Worm (Caenorhabditis elegans) whole organism, mixed stage, embryonic: Measurements from ENCODE around the gene fbxb-1.

Experiments
- M03D4.4 ChIP-seq: sonication (generic microtip); optimal IDR thresholded peaks from 2 replicates; lab custom pipeline; 2017; ENCODE audit warnings: mild to moderate bottlenecking, missing genetic modification characterization, missing compliant biosample characterization
- bed-3 ChIP-seq: fragments of 200-800 bp; sonication (Bioruptor generic); optimal IDR thresholded peaks from 3 replicates; lab custom pipeline; 2018; ENCODE audit warnings: mild to moderate bottlenecking, missing genetic modification characterization, moderate library complexity, missing compliant biosample characterization
- blmp-1 ChIP-seq: fragments of 150-350 bp; optimal IDR thresholded peaks from 2 replicates; lab custom pipeline; 2014; ENCODE audit warnings: missing biosample characterization, missing genetic modification characterization
- ceh-39 ChIP-seq: fragments of 150-350 bp; optimal IDR thresholded peaks from 2 replicates; lab custom pipeline; 2014; ENCODE audit warnings: missing biosample characterization, missing genetic modification characterization
- ceh-83 ChIP-seq: fragments of 200-800 bp; sonication (Bioruptor generic); optimal IDR thresholded peaks from 2 replicates; lab custom pipeline; 2018; ENCODE audit warnings: mild to moderate bottlenecking, missing genetic modification characterization, missing compliant biosample characterization
- ces-1 ChIP-seq: fragments of 150-350 bp; optimal IDR thresholded peaks from 2 replicates; lab custom pipeline; 2014; ENCODE audit warnings: missing biosample characterization, missing genetic modification reagents, missing genetic modification characterization
- elt-1 ChIP-seq: sonication (generic microtip); optimal IDR thresholded peaks from 2 replicates; lab custom pipeline; 2017; ENCODE audit warnings: missing genetic modification characterization, mild to moderate bottlenecking, missing compliant biosample characterization, antibody characterized with exemption, moderate library complexity, borderline replicate concordance; ENCODE audit not compliant: insufficient read depth
- elt-3 ChIP-seq: fragments of 150-350 bp; optimal IDR thresholded peaks from 2 replicates; lab custom pipeline; 2014; ENCODE audit warnings: missing biosample characterization, missing genetic modification characterization
- flh-1 ChIP-seq: fragments of 200-800 bp; sonication (Bioruptor generic); optimal IDR thresholded peaks from 2 replicates; lab custom pipeline; 2018; ENCODE audit warnings: mild to moderate bottlenecking, missing genetic modification characterization, moderate library complexity, missing compliant biosample characterization
- ham-2 ChIP-seq: fragments of 200-800 bp; sonication (Bioruptor generic); optimal IDR thresholded peaks from 2 replicates; lab custom pipeline; 2018; ENCODE audit warnings: mild to moderate bottlenecking, missing genetic modification characterization, missing compliant biosample characterization
- hlh-1 ChIP-seq: fragments of 150-350 bp; optimal IDR thresholded peaks from 2 replicates; lab custom pipeline; 2014; ENCODE audit warnings: missing biosample characterization, missing genetic modification reagents, missing genetic modification characterization
- lin-13 ChIP-seq: fragments of 150-350 bp; optimal IDR thresholded peaks from 2 replicates; lab custom pipeline; 2014; ENCODE audit warnings: missing biosample characterization, missing genetic modification characterization
- lin-32 ChIP-seq: fragments of 200-800 bp; sonication (Bioruptor generic); optimal IDR thresholded peaks from 2 replicates; lab custom pipeline; 2018; ENCODE audit warnings: mild to moderate bottlenecking, missing genetic modification characterization, missing compliant biosample characterization
- lsy-2 ChIP-seq: fragments of 150-350 bp; optimal IDR thresholded peaks from 2 replicates; lab custom pipeline; 2014; ENCODE audit warnings: missing biosample characterization, missing genetic modification characterization
- mab-5 ChIP-seq: fragments of 150-350 bp; optimal IDR thresholded peaks from 2 replicates; lab custom pipeline; 2014; ENCODE audit warnings: missing biosample characterization, missing genetic modification characterization
- mep-1 ChIP-seq: fragments of 150-350 bp; optimal IDR thresholded peaks from 2 replicates; lab custom pipeline; 2017; ENCODE audit warnings: missing biosample characterization, missing genetic modification reagents, missing genetic modification characterization, inconsistent platforms
- mls-2 ChIP-seq: sonication (generic microtip); optimal IDR thresholded peaks from 2 replicates; lab custom pipeline; 2016; ENCODE audit warnings: mild to moderate bottlenecking, missing genetic modification characterization, moderate library complexity, missing compliant biosample characterization
- nhr-12 ChIP-seq: fragments of 150-350 bp; optimal IDR thresholded peaks from 2 replicates; lab custom pipeline; 2014; ENCODE audit warnings: missing biosample characterization, missing genetic modification characterization
- nhr-2 ChIP-seq: fragments of 150-350 bp; optimal IDR thresholded peaks from 2 replicates; lab custom pipeline; 2014; ENCODE audit warnings: missing biosample characterization, missing genetic modification characterization
- nhr-237 ChIP-seq: fragments of 150-350 bp; optimal IDR thresholded peaks from 2 replicates; lab custom pipeline; 2014; ENCODE audit warnings: missing biosample characterization, missing genetic modification characterization
- nhr-28 ChIP-seq: fragments of 150-350 bp; optimal IDR thresholded peaks from 2 replicates; lab custom pipeline; 2014; ENCODE audit warnings: missing biosample characterization, missing genetic modification characterization
- nhr-76 ChIP-seq: sonication (generic microtip); optimal IDR thresholded peaks from 2 replicates; lab custom pipeline; 2017; ENCODE audit warnings: missing biosample characterization, missing genetic modification characterization
- pha-4 ChIP-seq: fragments of 150-350 bp; optimal IDR thresholded peaks from 2 replicates; lab custom pipeline; 2018; ENCODE audit warnings: missing biosample characterization, missing genetic modification reagents, missing genetic modification characterization
- sem-2 ChIP-seq: fragments of 200-800 bp; sonication (Bioruptor generic); optimal IDR thresholded peaks from 2 replicates; lab custom pipeline; 2018; ENCODE audit warnings: mild to moderate bottlenecking, missing genetic modification characterization, missing compliant biosample characterization
- snpc-4 ChIP-seq: fragments of 150-350 bp; optimal IDR thresholded peaks from 2 replicates; lab custom pipeline; 2014; ENCODE audit warnings: missing biosample characterization, missing genetic modification characterization
- sptf-1 ChIP-seq: sonication (generic microtip); optimal IDR thresholded peaks from 2 replicates; lab custom pipeline; 2017; ENCODE audit warnings: mild to moderate bottlenecking, missing genetic modification characterization, moderate library complexity, missing compliant biosample characterization
- tbx-8 ChIP-seq: fragments of 200-800 bp; sonication (Bioruptor generic); optimal IDR thresholded peaks from 2 replicates; lab custom pipeline; 2018; ENCODE audit warnings: mild to moderate bottlenecking, missing genetic modification characterization, moderate library complexity, missing compliant biosample characterization
- unc-120 ChIP-seq: sonication (generic microtip); optimal IDR thresholded peaks from 2 replicates; lab custom pipeline; 2017; ENCODE audit warnings: missing genetic modification characterization, missing compliant biosample characterization; ENCODE audit not compliant: poor library complexity, severe bottlenecking
- unc-39 ChIP-seq: fragments of 150-350 bp; optimal IDR thresholded peaks from 2 replicates; lab custom pipeline; 2014; ENCODE audit warnings: missing biosample characterization, missing genetic modification characterization
- unc-62 ChIP-seq: fragments of 150-350 bp; optimal IDR thresholded peaks from 2 replicates; lab custom pipeline; 2014; ENCODE audit warnings: missing biosample characterization, missing genetic modification reagents, missing genetic modification characterization
- ztf-11 ChIP-seq: fragments of 150-350 bp; optimal IDR thresholded peaks from 2 replicates; lab custom pipeline; 2014; ENCODE audit warnings: missing biosample characterization, missing genetic modification characterization

fbxb-1 gene

DNA sequence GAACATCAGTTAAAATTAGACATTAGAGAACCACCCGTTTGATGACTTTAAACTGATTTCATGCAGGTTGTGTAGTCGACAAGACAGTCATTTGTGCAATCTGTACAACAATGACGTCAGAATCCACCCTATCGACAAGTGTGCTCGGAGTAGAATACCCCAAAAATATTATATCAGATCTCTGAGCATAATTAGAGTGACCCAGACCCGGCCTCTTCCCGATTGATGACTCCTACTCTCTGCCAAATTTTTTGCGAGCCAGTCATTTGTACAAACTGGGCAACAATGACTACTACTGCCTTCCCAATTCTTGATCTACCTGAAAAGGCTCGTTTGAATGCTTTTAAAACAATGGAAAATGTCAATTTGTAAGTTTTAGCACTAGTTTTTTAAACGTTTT, at the start of gene fbxb-1, which contains the start of gene fbxb-115:
fbxb-1 (plus strand) TSS at position 226 of the 400 bp plus-strand sequence.
fbxb-115 (minus strand) TSS at position 101 of the 400 bp plus-strand sequence.
- TF ChIP-seq sptf-1 (tag; lab: Kevin White, UChicago) (no peak), nhr-28 (no peak), sem-2 (GFP tag; lab: Kevin White, UChicago) (no peak), ceh-39 (no peak), nhr-2 (no peak), ces-1 (GFP tag; lab: Kevin White, UChicago) (no peak), ceh-83 (no peak), tbx-8 (GFP tag; lab: Kevin White, UChicago) (no peak), blmp-1 (tag; lab: Kevin White, UChicago) (no peak), nhr-12 (no peak)

DNA sequence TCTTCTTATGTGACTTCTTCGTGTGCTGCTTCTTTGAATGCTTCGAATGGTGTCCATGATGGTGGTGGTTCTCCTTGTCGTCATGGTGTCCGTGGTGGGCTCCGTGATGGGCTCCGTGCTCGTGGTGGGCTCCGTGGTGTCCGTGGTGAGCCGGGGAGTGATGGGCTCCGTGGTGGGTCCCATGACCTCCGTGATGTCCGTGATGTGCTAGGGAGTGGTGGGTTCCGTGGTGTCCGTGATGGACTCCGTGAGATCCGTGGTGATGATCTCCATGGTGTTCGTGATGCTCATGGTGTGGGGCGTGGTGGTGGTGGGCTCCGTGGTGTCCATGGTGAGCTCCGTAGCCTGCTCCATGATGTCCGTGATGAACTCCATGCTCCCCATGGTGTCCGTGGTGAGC, 39.0 kb upstream of the fbxb-1 start:
- TF ChIP-seq elt-3 (tag; lab: Kevin White, UChicago) (no peak), ceh-83 (no peak), lin-32 (GFP tag; lab: Kevin White, UChicago) (no peak), tbx-8 (GFP tag; lab: Kevin White, UChicago) (no peak), ceh-39 (no peak), bed-3 (no peak), pha-4 (no peak), mep-1 (tag; lab: Kevin White, UChicago) (no peak), lin-13 (tag; lab: Kevin White, UChicago) (no peak), elt-1 (no peak), ham-2 (GFP tag; lab: Kevin White, UChicago) (no peak), hlh-1 (no peak), flh-1 (GFP tag; lab: Kevin White, UChicago) (no peak), ztf-11 (tag; lab: Kevin White, UChicago) (no peak), unc-39 (tag; lab: Kevin White, UChicago) (no peak), M03D4.4 (tag; lab: Kevin White, UChicago) (no peak), ces-1 (GFP tag; lab: Kevin White, UChicago) (no peak), snpc-4 (tag; lab: Kevin White, UChicago) (no peak), lsy-2 (no peak), nhr-28 (no peak)
- TF ChIP-seq, all 35 proteins: peak for 0

DNA sequence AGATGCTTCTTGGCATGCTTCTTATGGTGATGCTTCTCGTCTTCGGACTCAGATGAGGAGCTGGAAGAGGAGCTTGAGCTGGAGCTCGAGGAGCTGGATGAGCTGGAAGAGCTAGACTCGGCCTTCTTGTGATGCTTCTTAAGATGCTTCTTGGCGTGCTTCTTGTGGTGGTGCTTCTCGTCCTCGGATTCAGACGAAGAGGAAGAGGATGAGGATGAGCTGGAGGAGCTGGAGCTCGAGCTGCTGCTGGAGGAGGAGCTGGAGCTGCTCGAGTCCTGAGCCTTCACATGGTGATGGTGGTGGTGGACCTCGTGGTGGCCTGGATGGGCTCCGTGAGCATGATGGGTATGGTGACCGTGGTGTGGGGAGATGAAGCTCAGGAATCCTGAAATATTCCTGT, 37.4 kb upstream of the fbxb-1 start:
- TF ChIP-seq elt-3 (tag; lab: Kevin White, UChicago) (no peak), nhr-28 (no peak), unc-62 (no peak), nhr-12 (no peak), M03D4.4 (tag; lab: Kevin White, UChicago) (no peak)

DNA sequence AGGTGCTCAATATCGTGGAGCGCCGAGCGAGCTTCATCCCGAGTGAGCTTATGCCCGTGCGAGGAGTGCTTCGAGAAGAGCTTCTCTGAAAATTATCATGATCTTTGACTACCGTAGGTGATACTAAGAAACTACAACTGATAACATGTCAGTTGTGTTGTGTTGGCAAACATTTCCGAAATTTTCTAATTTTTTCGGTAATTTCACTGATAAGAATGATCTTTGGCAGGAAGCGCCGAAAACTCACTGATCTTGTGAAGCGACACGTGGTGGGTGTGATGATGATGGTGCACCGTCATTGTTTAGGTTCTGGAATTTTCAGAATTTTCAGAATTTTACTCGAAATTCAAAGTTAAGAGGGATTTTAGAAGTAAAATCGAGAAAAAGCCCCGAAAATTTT, 36.9 kb upstream of the fbxb-1 start, which contains the start of gene Y39B6A.1:
Y39B6A.1 (minus strand) TSS at position 309 of the 400 bp plus-strand sequence.
- TF ChIP-seq elt-3 (tag; lab: Kevin White, UChicago), result no peak
- TF ChIP-seq unc-62, result no peak
- TF ChIP-seq mls-2 (tag; lab: Kevin White, UChicago), result no peak
- TF ChIP-seq mab-5 (tag; lab: Kevin White, UChicago), result no peak
- no peak for TF ChIP-seq nhr-76 (tag; lab: Kevin White, UChicago)
- TF ChIP-seq lin-13 (tag; lab: Kevin White, UChicago), result no peak
- TF ChIP-seq unc-120 (tag; lab: Kevin White, UChicago), result no peak
- no peak for TF ChIP-seq unc-39 (tag; lab: Kevin White, UChicago)
- TF ChIP-seq blmp-1 (tag; lab: Kevin White, UChicago), result no peak

- TF ChIP-seq nhr-237 (tag; lab: Kevin White, UChicago) (no peak), snpc-4 (tag; lab: Kevin White, UChicago) (no peak)
These were observed 34.7 kb upstream of the fbxb-1 start for ce11 chrV:19205450-19205849.

ce11 chrV:19206911-19207310, 33.2 kb upstream of the fbxb-1 start:
- TF ChIP-seq ceh-39 (no peak), nhr-237 (tag; lab: Kevin White, UChicago) (no peak), unc-39 (tag; lab: Kevin White, UChicago) (no peak), nhr-12 (no peak), mab-5 (tag; lab: Kevin White, UChicago) (no peak), sem-2 (GFP tag; lab: Kevin White, UChicago) (no peak), ceh-83 (no peak), blmp-1 (tag; lab: Kevin White, UChicago) (no peak), ham-2 (GFP tag; lab: Kevin White, UChicago) (no peak), lin-13 (tag; lab: Kevin White, UChicago) (no peak)
- TF ChIP-seq, all 35 proteins: peak for 0
